Fruit fly (Drosophila melanogaster): ENCODE measurements around the gene Trpml.

The Trpml gene

dm6 chr3L:19676050-19676449, 42.1 kb downstream of the Trpml start (continued):
- no peak for TF ChIP-seq salr (GFP tag; optimal IDR thresholded peaks at IDR 0.05)
- TF ChIP-seq CG3919 (GFP tag; optimal IDR thresholded peaks at IDR 0.05), result peak; percentile 38
- no peak for TF ChIP-seq CG6854 (GFP tag; optimal IDR thresholded peaks at IDR 0.05)
- peak; percentile 50 for TF ChIP-seq esn (GFP tag; optimal IDR thresholded peaks at IDR 0.05)
- TF ChIP-seq CG7368 (GFP tag; optimal IDR thresholded peaks at IDR 0.05), result no peak
- no peak for TF ChIP-seq CG16779 (tag; optimal IDR thresholded peaks at IDR 0.05)
- TF ChIP-seq CG8319 (GFP tag; optimal IDR thresholded peaks at IDR 0.05), result no peak
- TF ChIP-seq CG31627 (GFP tag; optimal IDR thresholded peaks at IDR 0.05), result peak; percentile 27
- TF ChIP-seq CG11902 (GFP tag; optimal IDR thresholded peaks at IDR 0.05), result peak; percentile 15
- TF ChIP-seq acj6 (GFP tag; optimal IDR thresholded peaks at IDR 0.05), result peak; percentile 25
- no peak for TF ChIP-seq Hr38 (GFP tag; optimal IDR thresholded peaks at IDR 0.05)
- no peak for TF ChIP-seq Ets21C (GFP tag; optimal IDR thresholded peaks at IDR 0.05)
- TF ChIP-seq cyc (GFP tag; optimal IDR thresholded peaks at IDR 0.05), result peak; percentile 42
- TF ChIP-seq Eip93F (GFP tag; optimal IDR thresholded peaks at IDR 0.05), result no peak
- TF ChIP-seq CG4318 (GFP tag; optimal IDR thresholded peaks at IDR 0.05), result peak; percentile 5
- TF ChIP-seq fd59A (GFP tag; optimal IDR thresholded peaks at IDR 0.05), result peak; percentile 13
- TF ChIP-seq CG10631 (GFP tag; optimal IDR thresholded peaks at IDR 0.05), result peak; percentile 39
- peak; percentile 55 for TF ChIP-seq Eip75B (GFP tag; optimal IDR thresholded peaks at IDR 0.05)
- TF ChIP-seq Eip78C (GFP tag), result peak; percentile 82

dm6 chr3L:19674317-19674716, 43.8 kb downstream of the Trpml start:
- no peak for TF ChIP-seq fd85E (GFP tag; optimal IDR thresholded peaks at IDR 0.05)
- TF ChIP-seq CG11762 (GFP tag; optimal IDR thresholded peaks at IDR 0.05; ENCODE audit: insufficient read depth), result no peak
- TF ChIP-seq Ets96B (tag; optimal IDR thresholded peaks at IDR 0.05), result peak; percentile 56
- TF ChIP-seq achi (GFP tag; optimal IDR thresholded peaks at IDR 0.05), result peak; percentile 44
- peak; percentile 44 for TF ChIP-seq CG6792 (GFP tag; optimal IDR thresholded peaks at IDR 0.05)
- TF ChIP-seq CG1621 (tag; optimal IDR thresholded peaks at IDR 0.05), result peak; percentile 53
- peak; percentile 6 to 17 for TF ChIP-seq salr (GFP tag; optimal IDR thresholded peaks at IDR 0.05)
- TF ChIP-seq eg (GFP tag; IDR thresholded peaks at IDR 0.05), result peak; percentile 49; the same call in 1 of the 3 replicates
- no peak for TF ChIP-seq Hr38 (GFP tag; optimal IDR thresholded peaks at IDR 0.05)
- TF ChIP-seq vri (GFP tag; optimal IDR thresholded peaks at IDR 0.05), result peak; percentile 12
- peak; percentile 40 for TF ChIP-seq Smox (GFP tag; optimal IDR thresholded peaks at IDR 0.05)
- peak; percentile 23 for TF ChIP-seq CG8632 (GFP tag; optimal IDR thresholded peaks at IDR 0.05)
- TF ChIP-seq CG31627 (GFP tag; optimal IDR thresholded peaks at IDR 0.05), result peak; percentile 43
- no peak for TF ChIP-seq CG16779 (tag; optimal IDR thresholded peaks at IDR 0.05)
- TF ChIP-seq Eip75B (GFP tag; optimal IDR thresholded peaks at IDR 0.05), result peak; percentile 43
- TF ChIP-seq Ets21C (GFP tag; optimal IDR thresholded peaks at IDR 0.05), result peak; percentile 23
- peak; percentile 52 for TF ChIP-seq esn (GFP tag; optimal IDR thresholded peaks at IDR 0.05)
- peak; percentile 50 for TF ChIP-seq topi (GFP tag; optimal IDR thresholded peaks at IDR 0.05)
- TF ChIP-seq fd59A (GFP tag; optimal IDR thresholded peaks at IDR 0.05), result no peak
- peak; percentile 60 for TF ChIP-seq Hr39 (GFP tag; optimal IDR thresholded peaks at IDR 0.05)
- peak; percentile 43 for TF ChIP-seq CG10669 (GFP tag; optimal IDR thresholded peaks at IDR 0.05)
- TF ChIP-seq fkh (GFP tag; optimal IDR thresholded peaks at IDR 0.05), result no peak
- peak; percentile 60 for TF ChIP-seq CG3919 (GFP tag; optimal IDR thresholded peaks at IDR 0.05)
- peak; percentile 28 for TF ChIP-seq Hr4 (GFP tag; optimal IDR thresholded peaks at IDR 0.05)
- peak; percentile 55 for TF ChIP-seq cyc (GFP tag; optimal IDR thresholded peaks at IDR 0.05)
- 0 out of 2 replicates have a peak, but pooled peaks have one; percentile 13 for TF ChIP-seq Gug (GFP tag; IDR thresholded peaks at IDR 0.05)
- peak; percentile 31 for TF ChIP-seq dsx (GFP tag; optimal IDR thresholded peaks at IDR 0.05; ENCODE audit: poor library complexity, severe bottlenecking)
- peak; percentile 50 for TF ChIP-seq acj6 (GFP tag; optimal IDR thresholded peaks at IDR 0.05)
- peak; percentile 5 for TF ChIP-seq CG7368 (GFP tag; optimal IDR thresholded peaks at IDR 0.05)
- peak; percentile 44 for TF ChIP-seq CG3032 (tag; optimal IDR thresholded peaks at IDR 0.05)
- TF ChIP-seq CG11902 (GFP tag; optimal IDR thresholded peaks at IDR 0.05), result peak; percentile 14
- peak; percentile 45 for TF ChIP-seq pdm3 (GFP tag; optimal IDR thresholded peaks at IDR 0.05)
- TF ChIP-seq CG6854 (GFP tag; optimal IDR thresholded peaks at IDR 0.05), result no peak
- peak; percentile 8 to 27 for TF ChIP-seq ss (GFP tag; optimal IDR thresholded peaks at IDR 0.05)
- TF ChIP-seq net (GFP tag; optimal IDR thresholded peaks at IDR 0.05), result peak; percentile 3
- peak; percentile 28 for TF ChIP-seq spab (GFP tag; optimal IDR thresholded peaks at IDR 0.05)
- TF ChIP-seq Eip93F (GFP tag; optimal IDR thresholded peaks at IDR 0.05), result no peak
- TF ChIP-seq lz (GFP tag; optimal IDR thresholded peaks at IDR 0.05), result peak; percentile 29
- peak; percentile 24 for TF ChIP-seq Sox15 (GFP tag; optimal IDR thresholded peaks at IDR 0.05)
- peak; percentile 41 for TF ChIP-seq Sox102F (GFP tag; optimal IDR thresholded peaks at IDR 0.05)
- TF ChIP-seq CG6808 (GFP tag; optimal IDR thresholded peaks at IDR 0.05), result peak; percentile 31
- TF ChIP-seq CG6276 (GFP tag; optimal IDR thresholded peaks at IDR 0.05), result no peak
- TF ChIP-seq svp (GFP tag), result peak; percentile 77

Data from whole organism, prepupa.